Fruit fly (Drosophila melanogaster) ovary, adult (tissue): ENCODE data around the gene bigmax.

Experiments
- CG17801 ChIP-seq: fragments of 200-800 bp; optimal IDR thresholded peaks from 2 replicates; lab custom pipeline; 2019; ENCODE audit warnings: missing biosample characterization, mild to moderate bottlenecking, missing genetic modification characterization, moderate library complexity; ENCODE audit not compliant: partially characterized antibody

Gene bigmax

dm6 chr3R:27273118-27274062 is 14.9 kb downstream of the bigmax start, which contains the start of gene CG5934:
Gene CG5934 (plus strand): TSS chr3R:27273705.
- TF ChIP-seq CG17801 (GFP tag; lab: Kevin White, UChicago) = no peak

dm6 chr3R:27272233-27272632 is 16.1 kb downstream of the bigmax start:
- TF ChIP-seq CG17801 (GFP tag; lab: Kevin White, UChicago) = no peak

dm6 chr3R:27270379-27271266 is 17.7 kb downstream of the bigmax start:
- TF ChIP-seq CG17801 (GFP tag; lab: Kevin White, UChicago) = no peak

dm6 chr3R:27265330-27265729 is 23.0 kb downstream of the bigmax start, which contains the start of the genes CG14262 and CG14260:
Gene CG14262 (minus strand): TSS chr3R:27265430.
Gene CG14260 (plus strand): TSS chr3R:27265457.
- TF ChIP-seq CG17801 (GFP tag; lab: Kevin White, UChicago) = no peak

- peak; percentile 35 for TF ChIP-seq CG17801 (GFP tag; lab: Kevin White, UChicago)
These were observed 24.7 kb downstream of the bigmax start, which contains the start of gene woc for dm6 chr3R:27263434-27264215. Gene woc (minus strand): TSS chr3R:27264055.

- no peak for TF ChIP-seq CG17801 (GFP tag; lab: Kevin White, UChicago)
These were observed 34.4 kb downstream of the bigmax start for dm6 chr3R:27253921-27254376.

dm6 chr3R:27253136-27253920 is 35.0 kb downstream of the bigmax start, which contains the start of gene pll:
Gene pll (minus strand): TSS chr3R:27253182.
- TF ChIP-seq CG17801 (GFP tag; lab: Kevin White, UChicago) = peak; percentile 82

dm6 chr3R:27250907-27251306 is 37.4 kb downstream of the bigmax start, which contains the start of the genes TTLL6B and TfIIA-L:
Gene TTLL6B (minus strand): TSS chr3R:27251007.
Gene TfIIA-L (plus strand): TSS chr3R:27251112.
- TF ChIP-seq CG17801 (GFP tag; lab: Kevin White, UChicago) = no peak

- TF ChIP-seq CG17801 (GFP tag; lab: Kevin White, UChicago) = no peak
These were observed 40.4 kb downstream of the bigmax start, which contains the start of gene CG5984 for dm6 chr3R:27247892-27248291. Gene CG5984 (minus strand): TSS chr3R:27247992.

dm6 chr3R:27246264-27246663 is 42.1 kb downstream of the bigmax start:
- TF ChIP-seq CG17801 (GFP tag; lab: Kevin White, UChicago) = peak; percentile 89

- no peak for TF ChIP-seq CG17801 (GFP tag; lab: Kevin White, UChicago)
These were observed 42.9 kb downstream of the bigmax start for dm6 chr3R:27245401-27245757.

- TF ChIP-seq CG17801 (GFP tag; lab: Kevin White, UChicago) = no peak
These were observed 43.5 kb downstream of the bigmax start, which contains the start of gene CG18766 for dm6 chr3R:27244742-27245400. Gene CG18766 (minus strand): TSS chr3R:27245249.

- TF ChIP-seq CG17801 (GFP tag; lab: Kevin White, UChicago) = no peak
These were observed 43.9 kb downstream of the bigmax start for dm6 chr3R:27244412-27244741.
